Worm (Caenorhabditis elegans): ENCODE data around the gene asns-2.

Gene asns-2

DNA sequence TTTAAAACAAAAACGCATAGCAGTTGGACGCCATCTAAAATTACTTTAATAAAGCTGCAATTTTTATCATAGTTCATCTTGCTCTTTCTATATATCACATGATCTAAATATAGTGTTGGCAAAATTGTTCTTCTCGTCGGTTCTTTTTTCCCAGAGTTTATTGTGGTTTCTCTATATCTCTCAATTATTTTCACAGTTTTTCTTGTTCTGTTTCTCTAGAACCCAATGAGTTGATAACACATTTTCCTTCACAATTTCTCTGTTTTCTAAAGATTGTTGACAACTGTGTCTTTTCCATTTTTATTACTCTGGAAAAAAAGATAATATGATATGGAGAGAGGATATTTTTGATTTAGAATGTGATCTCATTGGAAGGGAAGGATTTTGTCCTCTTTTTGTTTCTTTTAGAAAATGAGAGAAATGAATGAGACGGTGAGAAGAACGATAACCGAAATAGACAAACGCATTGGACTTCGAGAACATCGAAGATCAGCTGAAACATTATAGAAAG lies 3.6 kb upstream of the asns-2 start:
- TF ChIP-seq flt-1 (GFP tag; IDR thresholded peaks at IDR 0.05) (no peak), klf-2 (GFP tag; conservative IDR thresholded peaks at IDR 0.05) (no peak), med-1 (GFP tag; optimal IDR thresholded peaks at IDR 0.05; ENCODE audit: insufficient read depth) (no peak), tab-1 (GFP tag; IDR thresholded peaks at IDR 0.05) (no peak)

DNA sequence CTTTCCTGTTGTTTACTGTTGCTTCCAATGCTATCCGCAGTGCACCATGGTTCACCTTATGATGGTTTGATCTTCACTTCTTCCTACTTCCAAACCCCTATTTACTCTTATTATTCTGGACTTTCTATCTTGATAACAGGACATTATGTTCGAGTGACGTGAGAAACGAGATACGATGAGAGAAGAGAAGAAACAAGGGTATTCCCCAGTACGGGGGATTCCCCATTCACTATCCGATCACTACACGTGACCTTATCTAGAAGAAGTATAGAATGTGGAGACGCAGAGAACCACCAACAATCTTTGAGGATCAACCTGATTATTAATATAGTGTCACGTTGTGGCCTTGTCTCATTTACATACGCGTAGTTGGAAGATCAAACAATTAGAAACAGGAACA lies 1.8 kb upstream of the asns-2 start:
- TF ChIP-seq flt-1 (GFP tag; IDR thresholded peaks at IDR 0.05): no peak
- no peak for TF ChIP-seq ref-1 (GFP tag; conservative IDR thresholded peaks at IDR 0.05)
- no peak for TF ChIP-seq tab-1 (GFP tag; IDR thresholded peaks at IDR 0.05)
- TF ChIP-seq med-1 (GFP tag; optimal IDR thresholded peaks at IDR 0.05; ENCODE audit: insufficient read depth): no peak
- TF ChIP-seq T22C8.4 (GFP tag; IDR thresholded peaks at IDR 0.05): no peak
- no peak for TF ChIP-seq klf-2 (GFP tag; conservative IDR thresholded peaks at IDR 0.05)
- TF ChIP-seq ztf-23 (GFP tag; IDR thresholded peaks at IDR 0.05): no peak
- TF ChIP-seq cog-1 (tag; optimal IDR thresholded peaks at IDR 0.05): no peak
- no peak for TF ChIP-seq ztf-29 (GFP tag; IDR thresholded peaks at IDR 0.05)

DNA sequence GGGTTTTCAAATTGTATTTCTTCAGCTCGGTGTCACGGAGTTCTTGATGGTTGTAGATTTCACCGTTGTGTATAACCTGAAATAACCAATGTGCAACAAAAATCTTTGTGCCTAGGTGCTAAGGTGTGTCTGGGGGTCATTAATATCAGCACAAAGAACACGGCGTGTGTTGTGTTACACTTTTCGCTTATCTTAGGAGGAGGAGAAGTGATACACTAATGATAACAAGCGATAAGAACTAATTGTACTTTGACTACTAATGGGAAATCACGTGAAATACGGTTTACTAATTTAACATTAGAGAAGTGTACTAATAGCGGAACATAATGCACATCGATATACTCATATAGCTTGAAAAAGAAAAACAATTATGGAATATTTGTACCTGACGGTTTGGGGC lies 532 bp downstream of the asns-2 start:
- TF ChIP-seq ref-1 (GFP tag; conservative IDR thresholded peaks at IDR 0.05) (no peak), med-1 (GFP tag; optimal IDR thresholded peaks at IDR 0.05; ENCODE audit: insufficient read depth) (no peak), cog-1 (tag; optimal IDR thresholded peaks at IDR 0.05) (no peak), flt-1 (GFP tag; IDR thresholded peaks at IDR 0.05) (no peak), klf-2 (GFP tag; conservative IDR thresholded peaks at IDR 0.05) (no peak), ztf-29 (GFP tag; IDR thresholded peaks at IDR 0.05) (no peak), T22C8.4 (GFP tag; IDR thresholded peaks at IDR 0.05) (no peak), ztf-23 (GFP tag; IDR thresholded peaks at IDR 0.05) (no peak), tab-1 (GFP tag; IDR thresholded peaks at IDR 0.05) (no peak)

DNA sequence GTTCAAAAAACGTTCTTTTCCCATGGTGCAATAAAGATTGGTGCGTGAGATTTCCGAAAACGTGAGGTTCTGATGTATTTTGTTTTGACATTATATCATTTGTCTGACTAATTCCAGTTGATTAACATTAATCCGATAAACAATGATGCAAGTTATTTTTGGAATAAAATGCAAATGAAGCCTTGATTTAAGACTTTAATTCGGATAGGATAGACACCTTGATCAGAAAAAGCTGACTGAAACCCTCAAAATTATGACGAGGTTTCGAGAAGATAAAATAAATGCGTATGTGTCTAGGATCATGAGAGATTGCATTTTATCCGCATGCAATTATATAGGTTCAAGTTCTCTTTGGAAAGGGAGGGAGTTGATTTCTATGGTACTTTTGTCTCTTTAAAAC lies 5.2 kb downstream of the asns-2 start:
- TF ChIP-seq klf-2 (GFP tag; conservative IDR thresholded peaks at IDR 0.05): no peak
- TF ChIP-seq ref-1 (GFP tag; conservative IDR thresholded peaks at IDR 0.05): no peak
- TF ChIP-seq ztf-29 (GFP tag; IDR thresholded peaks at IDR 0.05): no peak
- no peak for TF ChIP-seq flt-1 (GFP tag; IDR thresholded peaks at IDR 0.05)
- no peak for TF ChIP-seq tab-1 (GFP tag; IDR thresholded peaks at IDR 0.05)
- no peak for TF ChIP-seq T22C8.4 (GFP tag; IDR thresholded peaks at IDR 0.05)
- TF ChIP-seq cog-1 (tag; optimal IDR thresholded peaks at IDR 0.05): no peak
- no peak for TF ChIP-seq med-1 (GFP tag; optimal IDR thresholded peaks at IDR 0.05; ENCODE audit: insufficient read depth)
- no peak for TF ChIP-seq ztf-23 (GFP tag; IDR thresholded peaks at IDR 0.05)

DNA sequence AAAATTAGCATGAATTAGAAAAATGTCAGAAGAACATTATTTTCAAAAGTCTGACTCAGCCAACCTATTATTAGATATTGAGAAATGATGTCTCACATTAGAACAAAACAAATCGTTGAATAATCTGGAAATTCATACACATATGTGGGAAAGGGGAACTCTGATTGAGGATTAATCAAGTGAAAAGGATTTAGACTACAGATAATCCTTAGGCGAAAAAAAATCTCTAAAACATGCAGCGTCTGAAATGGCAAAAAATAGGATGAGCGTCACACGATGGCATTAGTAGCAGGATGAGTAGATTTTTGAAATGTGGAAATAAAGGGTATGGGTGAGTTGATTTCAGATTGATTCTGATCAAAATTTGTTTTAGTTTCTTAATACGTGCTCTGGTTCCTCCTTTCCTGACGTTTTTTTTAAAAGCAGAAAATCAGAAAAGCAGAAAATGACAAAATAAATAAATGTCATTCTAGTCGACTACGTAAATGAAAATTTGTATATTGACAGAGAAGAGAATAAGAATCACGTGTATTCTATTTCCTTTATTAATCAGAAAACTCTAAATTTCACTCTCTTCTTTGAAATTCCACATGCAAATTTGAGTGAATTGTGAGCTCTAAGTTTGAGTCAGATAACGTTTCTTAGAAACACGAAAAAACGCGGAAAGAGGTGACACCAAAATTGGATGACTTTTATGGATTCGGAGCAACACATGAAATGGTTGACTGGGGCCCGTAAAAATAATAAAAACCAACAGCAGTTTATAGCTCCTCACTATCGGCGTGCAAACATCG lies 6.4 kb downstream of the asns-2 start:
- TF ChIP-seq ztf-23 (GFP tag; IDR thresholded peaks at IDR 0.05) (no peak), tab-1 (GFP tag; IDR thresholded peaks at IDR 0.05) (no peak), T22C8.4 (GFP tag; IDR thresholded peaks at IDR 0.05) (no peak), flt-1 (GFP tag; IDR thresholded peaks at IDR 0.05) (no peak), cog-1 (tag; optimal IDR thresholded peaks at IDR 0.05) (no peak), ref-1 (GFP tag; conservative IDR thresholded peaks at IDR 0.05) (no peak), ztf-29 (GFP tag; IDR thresholded peaks at IDR 0.05) (no peak), klf-2 (GFP tag; conservative IDR thresholded peaks at IDR 0.05) (no peak), med-1 (GFP tag; optimal IDR thresholded peaks at IDR 0.05; ENCODE audit: insufficient read depth) (no peak)

DNA sequence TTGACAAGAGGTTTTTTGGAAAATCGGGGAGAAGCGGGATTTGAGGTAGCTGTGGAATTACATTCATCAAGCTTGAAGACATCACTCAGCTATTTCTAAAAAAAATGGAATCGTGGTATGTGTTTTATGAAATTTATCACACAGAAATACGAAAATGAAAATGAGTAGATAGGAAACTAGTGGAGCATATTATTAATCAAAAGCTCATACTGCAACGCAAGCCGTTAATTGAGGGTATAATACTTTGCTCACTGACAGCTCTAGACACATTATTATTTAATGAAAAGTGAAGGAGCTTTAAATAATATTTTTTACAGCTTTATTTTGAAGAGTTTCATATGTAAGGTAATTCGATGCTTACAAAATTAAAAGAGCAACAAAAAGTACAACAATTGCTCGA lies 7.8 kb downstream of the asns-2 start, which contains the start of gene M02D8.7:
Gene M02D8.7, minus strand, starts transcription at position 101 of the 400 bp plus-strand sequence.
- no peak for TF ChIP-seq ztf-29 (GFP tag; IDR thresholded peaks at IDR 0.05)
- no peak for TF ChIP-seq cog-1 (tag; optimal IDR thresholded peaks at IDR 0.05)
- TF ChIP-seq ref-1 (GFP tag; conservative IDR thresholded peaks at IDR 0.05): no peak
- TF ChIP-seq med-1 (GFP tag; optimal IDR thresholded peaks at IDR 0.05; ENCODE audit: insufficient read depth): no peak
- no peak for TF ChIP-seq klf-2 (GFP tag; conservative IDR thresholded peaks at IDR 0.05)
- no peak for TF ChIP-seq T22C8.4 (GFP tag; IDR thresholded peaks at IDR 0.05)
- no peak for TF ChIP-seq ztf-23 (GFP tag; IDR thresholded peaks at IDR 0.05)
- TF ChIP-seq flt-1 (GFP tag; IDR thresholded peaks at IDR 0.05): no peak
- no peak for TF ChIP-seq tab-1 (GFP tag; IDR thresholded peaks at IDR 0.05)

DNA sequence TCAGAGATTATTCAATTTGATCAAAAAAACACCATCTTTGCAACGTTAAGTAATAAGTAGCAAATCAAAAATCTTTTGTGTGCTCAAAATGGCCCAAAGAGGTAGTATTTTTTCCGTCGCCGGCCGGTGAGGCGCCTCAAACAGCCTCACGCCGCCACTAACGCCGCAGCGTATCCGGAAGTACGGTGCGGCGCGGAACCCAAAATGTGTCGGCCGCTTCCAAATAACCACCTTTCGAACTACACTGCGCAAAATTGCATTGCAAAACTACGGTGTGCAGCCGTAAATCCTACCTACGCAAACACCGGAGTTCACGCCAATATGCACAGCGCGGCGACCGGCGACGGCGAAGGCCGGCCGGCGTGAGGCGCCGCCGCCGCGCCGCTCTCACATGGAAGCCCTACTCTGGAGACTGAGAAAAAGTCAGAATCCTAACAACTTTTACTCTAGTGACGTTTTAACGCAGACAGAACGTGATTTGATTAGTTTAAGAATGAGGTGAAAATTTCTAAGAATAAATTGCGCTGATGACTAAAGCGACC lies 9.0 kb downstream of the asns-2 start:
- TF ChIP-seq T22C8.4 (GFP tag; IDR thresholded peaks at IDR 0.05) (no peak), tab-1 (GFP tag; IDR thresholded peaks at IDR 0.05) (no peak)

DNA sequence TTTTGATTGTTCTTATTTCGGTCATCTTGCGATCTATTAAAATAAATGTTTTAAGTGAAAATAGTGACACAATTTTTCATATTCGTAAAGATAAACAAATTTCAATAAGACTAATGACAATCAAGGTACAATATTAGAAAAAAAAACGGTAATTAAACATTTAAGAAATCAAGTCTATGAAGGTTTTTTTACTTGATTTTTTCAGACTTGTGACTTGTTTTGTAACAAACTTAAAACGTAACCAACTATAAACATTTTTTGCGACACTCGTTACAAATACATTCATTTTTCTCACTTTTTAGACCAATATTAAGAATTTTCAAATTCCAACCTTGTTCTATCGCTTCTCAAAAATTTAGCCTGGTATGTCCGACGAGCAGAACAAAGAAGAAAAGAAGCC lies 11.4 kb downstream of the asns-2 start, which contains the start of gene M02D8.2:
Gene M02D8.2, plus strand, starts transcription at position 301 of the 400 bp plus-strand sequence.
- TF ChIP-seq tab-1 (GFP tag; IDR thresholded peaks at IDR 0.05) (no peak), klf-2 (GFP tag; conservative IDR thresholded peaks at IDR 0.05) (no peak), ztf-29 (GFP tag; IDR thresholded peaks at IDR 0.05) (no peak), T22C8.4 (GFP tag; IDR thresholded peaks at IDR 0.05) (no peak), ref-1 (GFP tag; conservative IDR thresholded peaks at IDR 0.05) (no peak), flt-1 (GFP tag; IDR thresholded peaks at IDR 0.05) (no peak), med-1 (GFP tag; optimal IDR thresholded peaks at IDR 0.05; ENCODE audit: insufficient read depth) (no peak), cog-1 (tag; optimal IDR thresholded peaks at IDR 0.05) (no peak), ztf-23 (GFP tag; IDR thresholded peaks at IDR 0.05) (no peak)

DNA sequence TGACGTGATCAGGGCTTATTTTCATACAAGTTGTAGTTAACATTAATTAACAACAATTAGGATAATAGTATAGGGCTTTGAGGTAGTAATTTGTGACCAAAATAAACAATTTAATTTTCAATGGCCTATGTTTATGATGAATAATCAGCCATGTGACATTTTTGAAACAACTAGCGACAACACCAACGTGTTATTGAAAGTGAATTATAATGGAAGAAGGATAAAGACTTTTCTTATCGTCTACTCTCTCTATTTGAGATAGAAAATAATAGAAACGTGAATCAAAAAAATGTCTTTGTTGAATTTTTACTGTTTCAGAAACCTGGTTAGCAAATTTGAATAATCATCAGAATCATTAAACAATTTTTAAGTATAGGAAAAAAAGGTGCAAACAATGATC lies 12.9 kb downstream of the asns-2 start:
- TF ChIP-seq med-1 (GFP tag; optimal IDR thresholded peaks at IDR 0.05; ENCODE audit: insufficient read depth): no peak
- no peak for TF ChIP-seq tab-1 (GFP tag; IDR thresholded peaks at IDR 0.05)
- no peak for TF ChIP-seq ref-1 (GFP tag; conservative IDR thresholded peaks at IDR 0.05)
- TF ChIP-seq T22C8.4 (GFP tag; IDR thresholded peaks at IDR 0.05): no peak
- no peak for TF ChIP-seq klf-2 (GFP tag; conservative IDR thresholded peaks at IDR 0.05)
- TF ChIP-seq flt-1 (GFP tag; IDR thresholded peaks at IDR 0.05): no peak
- no peak for TF ChIP-seq ztf-23 (GFP tag; IDR thresholded peaks at IDR 0.05)
- no peak for TF ChIP-seq ztf-29 (GFP tag; IDR thresholded peaks at IDR 0.05)
- no peak for TF ChIP-seq cog-1 (tag; optimal IDR thresholded peaks at IDR 0.05)
